Worm (Caenorhabditis elegans): ENCODE measurements around the gene pelo-1.
A peak's percentile ranks its signal among the peaks of the same experiment; 100 is the strongest.

The pelo-1 gene

DNA sequence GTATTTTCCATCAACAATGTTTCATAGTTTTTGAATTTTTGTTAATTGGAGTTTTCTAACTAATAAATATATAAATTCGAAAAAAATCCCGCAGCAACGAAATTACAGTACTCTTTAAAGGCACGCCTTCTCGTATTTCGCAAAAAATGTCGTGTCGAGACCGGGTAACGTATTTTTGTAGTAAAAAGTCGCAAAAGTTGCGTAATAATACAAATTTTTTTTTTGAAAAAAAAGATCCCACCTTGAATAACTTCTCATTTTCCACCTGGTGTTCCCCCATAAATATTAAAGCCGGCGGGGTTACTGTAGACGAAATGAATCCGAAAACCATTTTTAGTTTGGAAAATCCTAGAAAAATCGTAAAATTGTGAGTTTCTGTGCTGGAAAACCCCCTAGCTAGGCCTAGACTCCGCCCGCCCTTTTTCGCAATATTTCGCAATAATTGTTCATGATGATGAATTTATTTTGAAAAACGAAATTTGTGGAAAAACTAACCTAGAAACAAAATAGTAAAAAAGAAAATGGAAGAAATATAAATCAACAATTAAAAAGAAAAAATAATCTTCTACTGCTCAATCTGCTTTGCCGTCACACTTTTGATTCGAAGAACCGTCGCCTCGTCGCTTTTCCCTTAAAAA, 38.3 kb upstream of the pelo-1 start, which contains the start of gene F43C1.7:
F43C1.7 (minus strand) TSS at position 351 of the 638 bp plus-strand sequence.
- TF ChIP-seq daf-12 (tag; optimal IDR thresholded peaks at IDR 0.05) (no peak), nhr-10 (tag; optimal IDR thresholded peaks at IDR 0.05) (no peak), unc-39 (tag; optimal IDR thresholded peaks at IDR 0.05) (peak; percentile 15), snpc-1.2 (GFP tag; IDR thresholded peaks at IDR 0.05) (no peak), T20F7.1 (GFP tag; optimal IDR thresholded peaks at IDR 0.05) (no peak), R02D3.7 (tag; optimal IDR thresholded peaks at IDR 0.05) (no peak), nhr-237 (tag; optimal IDR thresholded peaks at IDR 0.05) (no peak), nhr-6 (tag; optimal IDR thresholded peaks at IDR 0.05) (no peak), zip-2 (tag; optimal IDR thresholded peaks at IDR 0.05) (peak; percentile 90), aha-1 (tag) (no peak), nhr-111 (GFP tag; optimal IDR thresholded peaks at IDR 0.05) (no peak)

DNA sequence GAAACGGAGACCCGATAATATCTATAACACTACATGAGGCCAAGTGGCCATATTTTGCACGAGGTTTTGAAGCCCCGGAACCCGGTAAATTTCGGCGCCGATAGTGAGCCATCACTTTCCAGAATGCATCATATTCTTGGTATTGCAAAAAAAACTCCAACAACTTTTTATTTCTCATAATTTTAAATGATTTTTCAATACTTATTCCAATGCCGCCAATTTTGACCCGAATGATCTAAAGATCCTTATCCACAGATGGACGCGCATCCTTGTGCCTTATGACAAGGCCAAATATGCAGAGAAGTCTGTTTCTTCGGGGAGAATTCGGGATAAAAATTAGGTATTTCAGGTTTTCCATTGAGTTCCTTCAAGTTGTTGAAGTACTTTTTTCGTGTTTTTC, 37.2 kb upstream of the pelo-1 start:
- TF ChIP-seq unc-62 (GFP tag; optimal IDR thresholded peaks at IDR 0.05 in 1 of 2) (peak in 1 of 2 experiments; percentile 62), unc-62 (tag; optimal IDR thresholded peaks at IDR 0.05) (no peak), ceh-82 (tag; optimal IDR thresholded peaks at IDR 0.05) (no peak)

DNA sequence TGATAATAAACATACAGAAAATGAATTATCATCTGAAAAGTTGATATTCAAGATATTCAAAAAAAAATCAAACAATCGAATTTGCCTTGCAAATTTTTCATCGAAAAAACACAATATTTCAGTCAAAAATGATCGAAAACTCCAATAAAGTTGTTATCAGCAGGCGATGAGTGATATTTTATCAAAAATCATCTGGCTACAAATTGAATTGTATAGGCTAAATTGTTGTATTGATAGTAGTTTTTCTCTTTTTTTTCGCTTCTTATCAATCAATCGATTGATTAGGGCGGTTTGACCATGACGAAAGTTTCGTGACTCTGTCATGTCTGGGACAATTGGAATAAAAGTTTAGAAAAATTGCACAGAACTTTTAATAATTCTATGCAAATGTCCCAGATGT, 36.1 kb upstream of the pelo-1 start:
- TF ChIP-seq zip-2 (tag; optimal IDR thresholded peaks at IDR 0.05) (no peak), dmd-8 (GFP tag; IDR thresholded peaks at IDR 0.05) (no peak), F37D6.2 (tag; optimal IDR thresholded peaks at IDR 0.05) (no peak), ceh-28 (tag; optimal IDR thresholded peaks at IDR 0.05) (no peak), zfp-3 (GFP tag; conservative IDR thresholded peaks at IDR 0.05) (no peak), mes-2 (tag; optimal IDR thresholded peaks at IDR 0.05; ENCODE audit: poor library complexity, severe bottlenecking) (no peak), madf-9 (GFP tag; conservative IDR thresholded peaks at IDR 0.05) (no peak), skn-1 (tag; optimal IDR thresholded peaks at IDR 0.05) (no peak), cey-2 (tag; optimal IDR thresholded peaks at IDR 0.05; ENCODE audit: borderline replicate concordance, insufficient read depth) (no peak), mep-1 (tag; optimal IDR thresholded peaks at IDR 0.05) (no peak), D1046.2 (GFP tag; IDR thresholded peaks at IDR 0.05) (no peak), lin-13 (GFP tag; optimal IDR thresholded peaks at IDR 0.05) (no peak), zip-11 (GFP tag; IDR thresholded peaks at IDR 0.05) (no peak), hmg-1.1 (GFP tag; IDR thresholded peaks at IDR 0.05) (no peak), pqm-1 (tag; optimal IDR thresholded peaks at IDR 0.05) (peak; percentile 50), ztf-11 (tag; optimal IDR thresholded peaks at IDR 0.05) (no peak), unc-39 (tag; optimal IDR thresholded peaks at IDR 0.05) (no peak), Y48G9A.11 (GFP tag; IDR thresholded peaks at IDR 0.05) (no peak), duxl-1 (tag; optimal IDR thresholded peaks at IDR 0.05; ENCODE audit: poor library complexity) (no peak), egl-43 (GFP tag; IDR thresholded peaks at IDR 0.05) (no peak), ctbp-1 (GFP tag; IDR thresholded peaks at IDR 0.05) (no peak), gei-8 (GFP tag; optimal IDR thresholded peaks at IDR 0.05) (no peak), spr-1 (tag; optimal IDR thresholded peaks at IDR 0.05) (no peak), mdl-1 (tag; optimal IDR thresholded peaks at IDR 0.05) (no peak), dmd-6 (GFP tag; IDR thresholded peaks at IDR 0.05) (peak; percentile 81), vab-7 (GFP tag; IDR thresholded peaks at IDR 0.05) (no peak), nhr-41 (GFP tag; IDR thresholded peaks at IDR 0.05) (no peak), tra-1 (GFP tag; IDR thresholded peaks at IDR 0.05) (no peak), nhr-28 (tag; optimal IDR thresholded peaks at IDR 0.05) (peak; percentile 97), zag-1 (tag; optimal IDR thresholded peaks at IDR 0.05) (no peak), aha-1 (tag) (peak; percentile 66), ces-1 (GFP tag; optimal IDR thresholded peaks at IDR 0.05) (no peak), ceh-82 (tag; optimal IDR thresholded peaks at IDR 0.05) (no peak), Y75B8A.6 (GFP tag; IDR thresholded peaks at IDR 0.05) (no peak), hlh-11 (tag; optimal IDR thresholded peaks at IDR 0.05) (peak; percentile 79), ama-1 (optimal IDR thresholded peaks at IDR 0.05) (no peak), egl-27 (tag; optimal IDR thresholded peaks at IDR 0.05) (no peak), T20F7.1 (GFP tag; optimal IDR thresholded peaks at IDR 0.05) (peak; percentile 23), lim-7 (GFP tag; IDR thresholded peaks at IDR 0.05) (no peak), lin-29 (GFP tag; IDR thresholded peaks at IDR 0.05) (no peak)
